Fruit fly (Drosophila melanogaster) whole organism, embryonic: ENCODE measurements around the gene Iyd.

Source experiments
- Antp ChIP-seq: fragments of 200-800 bp; sonication (Bioruptor generic); optimal IDR thresholded peaks from 3 replicates; lab custom pipeline; 2016; ENCODE audit warnings: missing biosample characterization, missing genetic modification characterization
- Atf-2 ChIP-seq: fragments of 200-800 bp; sonication (Bioruptor generic); optimal IDR thresholded peaks from 2 replicates; lab custom pipeline; 2016; ENCODE audit warnings: missing biosample characterization, missing genetic modification characterization
- CG1024 ChIP-seq: fragments of 200-800 bp; sonication (Bioruptor generic); IDR thresholded peaks from 2 replicates; pipeline ENCODE4 v1.3.6; 2022; ENCODE audit warnings: missing biosample characterization, missing genetic modification characterization
- CG11093 ChIP-seq: fragments of 200-800 bp; sonication (Bioruptor generic); IDR thresholded peaks from 3 replicates; pipeline ENCODE4 v1.3.6; 2022; ENCODE audit warnings: missing biosample characterization, missing genetic modification characterization
- CG11398 ChIP-seq: fragments of 200-800 bp; sonication (Bioruptor generic); optimal IDR thresholded peaks from 2 replicates; lab custom pipeline; 2016; ENCODE audit warnings: missing biosample characterization, missing genetic modification characterization
- CG11560 ChIP-seq: fragments of 200-800 bp; sonication (Bioruptor generic); IDR thresholded peaks from 3 replicates; pipeline ENCODE4 v1.3.6; 2022; ENCODE audit warnings: missing biosample characterization, missing genetic modification characterization
- CG11696 ChIP-seq: fragments of 200-800 bp; sonication (Bioruptor generic); IDR thresholded peaks from 2 replicates; pipeline ENCODE4 v1.3.6; 2022; ENCODE audit warnings: missing biosample characterization, missing genetic modification characterization
- CG12769 ChIP-seq: fragments of 200-800 bp; sonication (Bioruptor generic); optimal IDR thresholded peaks from 2 replicates; lab custom pipeline; 2019; ENCODE audit warnings: missing biosample characterization, mild to moderate bottlenecking, missing genetic modification characterization, moderate library complexity
- CG13287 ChIP-seq: fragments of 200-800 bp; sonication (Bioruptor generic); IDR thresholded peaks from 2 replicates; pipeline ENCODE4 v1.3.6; 2022; ENCODE audit warnings: missing biosample characterization, missing genetic modification characterization; ENCODE audit not compliant: partially characterized antibody
- CG16863 ChIP-seq: fragments of 200-800 bp; sonication (Bioruptor generic); optimal IDR thresholded peaks from 3 replicates; lab custom pipeline; 2016; ENCODE audit warnings: missing biosample characterization, missing genetic modification characterization
- CG33557 ChIP-seq: fragments of 200-800 bp; sonication (Bioruptor generic); optimal IDR thresholded peaks from 2 replicates; lab custom pipeline; 2019; ENCODE audit warnings: missing biosample characterization, mild to moderate bottlenecking, missing genetic modification characterization, moderate library complexity
- CG3838 ChIP-seq: fragments of 200-800 bp; sonication (Bioruptor generic); optimal IDR thresholded peaks from 3 replicates; lab custom pipeline; 2016; ENCODE audit warnings: missing biosample characterization, missing genetic modification characterization
- CG3847 ChIP-seq: fragments of 200-800 bp; sonication (Bioruptor generic); IDR thresholded peaks from 2 replicates; pipeline ENCODE4 v1.3.6; 2022; ENCODE audit warnings: missing biosample characterization, missing genetic modification characterization
- CG42726 ChIP-seq: fragments of 200-800 bp; sonication (Bioruptor generic); IDR thresholded peaks from 2 replicates; pipeline ENCODE4 v1.3.6; 2022; ENCODE audit warnings: missing biosample characterization, missing genetic modification characterization; ENCODE audit not compliant: partially characterized antibody
- CG5180 ChIP-seq: fragments of 200-800 bp; sonication (Bioruptor generic); optimal IDR thresholded peaks from 3 replicates; lab custom pipeline; 2017; ENCODE audit warnings: missing biosample characterization, missing genetic modification characterization, mild to moderate bottlenecking, moderate library complexity, missing genetic modification reagents
- CG6254 ChIP-seq: fragments of 200-800 bp; sonication (Bioruptor generic); optimal IDR thresholded peaks from 3 replicates; lab custom pipeline; 2017; ENCODE audit warnings: mild to moderate bottlenecking, missing biosample characterization, missing genetic modification reagents, missing genetic modification characterization
- CG6791 ChIP-seq: fragments of 200-800 bp; sonication (Bioruptor generic); IDR thresholded peaks from 3 replicates; pipeline ENCODE4 v1.3.6; 2022; ENCODE audit warnings: missing biosample characterization, missing genetic modification characterization; ENCODE audit not compliant: partially characterized antibody
- CG6813 ChIP-seq: fragments of 200-800 bp; sonication (Bioruptor generic); optimal IDR thresholded peaks from 2 replicates; lab custom pipeline; 2017; ENCODE audit warnings: missing biosample characterization, missing genetic modification characterization, mild to moderate bottlenecking, moderate library complexity, missing genetic modification reagents
- CG8281 ChIP-seq: fragments of 200-800 bp; sonication (Bioruptor generic); optimal IDR thresholded peaks from 2 replicates; lab custom pipeline; 2018; ENCODE audit warnings: missing biosample characterization, mild to moderate bottlenecking, missing genetic modification characterization, moderate library complexity
- CG9932 ChIP-seq: fragments of 200-800 bp; sonication (Bioruptor generic); IDR thresholded peaks from 2 replicates; pipeline ENCODE4 v1.3.6; 2022; ENCODE audit warnings: missing biosample characterization, missing genetic modification characterization
- Dll ChIP-seq: fragments of 200-800 bp; sonication (Bioruptor generic); IDR thresholded peaks from 4 replicates; pipeline ENCODE4 v1.3.6; 2022; ENCODE audit warnings: missing biosample characterization, missing genetic modification characterization; ENCODE audit not compliant: partially characterized antibody
- Doc2 ChIP-seq: fragments of 200-800 bp; sonication (Bioruptor generic); IDR thresholded peaks from 2 replicates; pipeline ENCODE4 v1.3.6; 2022; ENCODE audit warnings: missing biosample characterization, missing genetic modification characterization
- Dref ChIP-seq: fragments of 200-800 bp; sonication (Bioruptor generic); IDR thresholded peaks from 2 replicates; pipeline ENCODE4 v1.3.6; 2022; ENCODE audit warnings: missing biosample characterization, missing genetic modification characterization
- Gsc ChIP-seq: fragments of 200-800 bp; sonication (Bioruptor generic); IDR thresholded peaks from 2 replicates; pipeline ENCODE4 v1.3.6; 2022; ENCODE audit warnings: missing biosample characterization, missing genetic modification characterization
- Gug ChIP-seq: fragments of 200-800 bp; sonication (Bioruptor generic); IDR thresholded peaks from 4 replicates; pipeline ENCODE4 v1.3.6; 2022; ENCODE audit warnings: missing biosample characterization, missing genetic modification characterization
- Xbp1 ChIP-seq: fragments of 200-800 bp; sonication (Bioruptor generic); optimal IDR thresholded peaks from 3 replicates; lab custom pipeline; 2016; ENCODE audit warnings: missing biosample characterization, mild to moderate bottlenecking, missing genetic modification characterization
- aop ChIP-seq: fragments of 200-800 bp; sonication (Bioruptor generic); IDR thresholded peaks from 2 replicates; pipeline ENCODE4 v1.3.6; 2022; ENCODE audit warnings: missing biosample characterization, missing genetic modification characterization
- ato ChIP-seq: fragments of 200-800 bp; sonication (Bioruptor generic); IDR thresholded peaks from 2 replicates; pipeline ENCODE4 v1.3.6; 2022; ENCODE audit warnings: missing biosample characterization, missing genetic modification characterization; ENCODE audit not compliant: partially characterized antibody
- bcd ChIP-seq: fragments of 200-800 bp; sonication (Bioruptor generic); optimal IDR thresholded peaks from 2 replicates; lab custom pipeline; 2017; ENCODE audit warnings: missing biosample characterization, mild to moderate bottlenecking, missing genetic modification characterization
- fd64A ChIP-seq: fragments of 200-800 bp; sonication (Bioruptor generic); optimal IDR thresholded peaks from 3 replicates; lab custom pipeline; 2018; ENCODE audit warnings: missing biosample characterization, mild to moderate bottlenecking, missing genetic modification characterization
- gem ChIP-seq: fragments of 200-800 bp; sonication (Bioruptor generic); optimal IDR thresholded peaks from 2 replicates; lab custom pipeline; 2019; ENCODE audit warnings: missing biosample characterization, mild to moderate bottlenecking, missing genetic modification characterization, moderate library complexity
- gsb ChIP-seq: fragments of 200-800 bp; sonication (Bioruptor generic); IDR thresholded peaks from 2 replicates; pipeline ENCODE4 v1.3.6; 2022; ENCODE audit warnings: missing biosample characterization, missing genetic modification characterization
- inv ChIP-seq: fragments of 200-800 bp; sonication (Bioruptor generic); IDR thresholded peaks from 2 replicates; pipeline ENCODE4 v1.3.6; 2022; ENCODE audit warnings: missing biosample characterization, missing genetic modification characterization; ENCODE audit not compliant: partially characterized antibody
- lab ChIP-seq: fragments of 200-800 bp; sonication (Bioruptor generic); optimal IDR thresholded peaks from 3 replicates; lab custom pipeline; 2017; ENCODE audit warnings: missing biosample characterization, missing genetic modification characterization, mild to moderate bottlenecking, moderate library complexity, missing genetic modification reagents
- lov ChIP-seq, 2 experiments: fragments of 200-800 bp in 1 of 2; fragments of >200 bp in 1 of 2; sonication (Bioruptor generic) in 1 of 2; IDR thresholded peaks in 1 of 2; optimal IDR thresholded peaks in 1 of 2; 2 replicates in 1 of 2; 3 replicates in 1 of 2; pipeline versions ENCODE4 v1.3.6 to Lab custom; 2017 to 2022; ENCODE audit warnings: missing biosample characterization in 1 of 2, missing genetic modification characterization in 1 of 2
- nom ChIP-seq: fragments of 200-800 bp; sonication (Bioruptor generic); optimal IDR thresholded peaks from 2 replicates; lab custom pipeline; 2017; ENCODE audit warnings: missing biosample characterization, missing genetic modification characterization, mild to moderate bottlenecking, moderate library complexity, missing genetic modification reagents
- pzg ChIP-seq: fragments of 200-800 bp; sonication (Bioruptor generic); optimal IDR thresholded peaks from 3 replicates; lab custom pipeline; 2018; ENCODE audit warnings: missing biosample characterization, mild to moderate bottlenecking, missing genetic modification characterization, moderate library complexity
- salm ChIP-seq: fragments of 200-800 bp; sonication (Bioruptor generic); optimal IDR thresholded peaks from 2 replicates; lab custom pipeline; 2018; ENCODE audit warnings: missing biosample characterization, mild to moderate bottlenecking, missing genetic modification characterization
- sc ChIP-seq, 3 experiments: fragments of >200 bp in 2 of 3; fragments of 200-800 bp in 1 of 3; sonication (Bioruptor generic) in 1 of 3; optimal IDR thresholded peaks; 2 replicates in 2 of 3; 3 replicates in 1 of 3; lab custom pipeline; 2017; ENCODE audit warnings: mild to moderate bottlenecking in 1 of 3, missing biosample characterization in 1 of 3, missing genetic modification characterization in 1 of 3, missing genetic modification reagents in 1 of 3
- scrt ChIP-seq: fragments of 200-800 bp; sonication (Bioruptor generic); optimal IDR thresholded peaks from 2 replicates; lab custom pipeline; 2018; ENCODE audit warnings: missing biosample characterization, mild to moderate bottlenecking, missing genetic modification characterization, moderate library complexity
- sens ChIP-seq: fragments of 200-800 bp; sonication (Bioruptor generic); peaks from one replicate; lab custom pipeline; 2016; ENCODE audit warnings: missing biosample characterization, missing genetic modification characterization
- sens-2 ChIP-seq: fragments of 200-800 bp; sonication (Bioruptor generic); IDR thresholded peaks from 2 replicates; pipeline ENCODE4 v1.3.6; 2022; ENCODE audit warnings: missing biosample characterization, missing genetic modification characterization
- slbo ChIP-seq: fragments of 200-800 bp; sonication (Bioruptor generic); IDR thresholded peaks from 2 replicates; pipeline ENCODE4 v1.3.6; 2022; ENCODE audit warnings: missing biosample characterization, missing genetic modification characterization
- tin ChIP-seq: fragments of 200-800 bp; sonication (Bioruptor generic); optimal IDR thresholded peaks from 3 replicates; lab custom pipeline; 2016; ENCODE audit warnings: missing biosample characterization, missing genetic modification characterization
- tup ChIP-seq: fragments of 200-800 bp; sonication (Bioruptor generic); optimal IDR thresholded peaks from 2 replicates; lab custom pipeline; 2016; ENCODE audit warnings: missing biosample characterization, mild to moderate bottlenecking, missing genetic modification characterization, moderate library complexity
- twi ChIP-seq: fragments of 200-800 bp; optimal IDR thresholded peaks from 2 replicates; lab custom pipeline; 2019; ENCODE audit warnings: missing biosample characterization, mild to moderate bottlenecking, missing genetic modification characterization, moderate library complexity
- zfh1 ChIP-seq: fragments of 200-800 bp; sonication (Bioruptor generic); IDR thresholded peaks from 3 replicates; pipeline ENCODE4 v1.3.6; 2022; ENCODE audit warnings: missing biosample characterization, missing genetic modification characterization
- zfh2 ChIP-seq: fragments of 200-800 bp; sonication (Bioruptor generic); optimal IDR thresholded peaks from 2 replicates; lab custom pipeline; 2016; ENCODE audit warnings: missing biosample characterization, missing genetic modification characterization

Gene Iyd

dm6 chr3L:11093046-11093520, 3.0 kb downstream of the Iyd start, which contains the start of gene JIL-1 (continued):
- peak; percentile 83 for TF ChIP-seq inv
- TF ChIP-seq CG12769 (tag; lab: Kevin White, UChicago): peak; percentile 35
- peak; percentile 61 for TF ChIP-seq tin (GFP tag; lab: Kevin White, UChicago)
- TF ChIP-seq CG11093: peak; percentile 59; the same call in 1 of the 3 replicates
- peak; percentile 87 for TF ChIP-seq CG42726 (GFP tag; lab: Robert Waterston, UW)
- TF ChIP-seq CG13287: peak; percentile 88
- no peak for TF ChIP-seq CG6254 (GFP tag; lab: Kevin White, UChicago)
- TF ChIP-seq Atf-2 (GFP tag; lab: Kevin White, UChicago): no peak
- TF ChIP-seq CG5180: no peak
- no peak for TF ChIP-seq salm (tag; lab: Kevin White, UChicago)
- TF ChIP-seq gsb (GFP tag; lab: Robert Waterston, UW): peak; percentile 28; the same call in 1 of the 2 replicates
- TF ChIP-seq lov (optimal IDR thresholded peaks at IDR 0.05; lab: Kevin White, UChicago): no peak
- peak; percentile 61; the same call in 1 of the 3 replicates for TF ChIP-seq lov (GFP tag; IDR thresholded peaks at IDR 0.05; lab: Robert Waterston, UW)
- no peak for TF ChIP-seq sens-2 (GFP tag; lab: Robert Waterston, UW)
- TF ChIP-seq scrt (GFP tag; lab: Kevin White, UChicago): no peak
- TF ChIP-seq fd64A (GFP tag; lab: Kevin White, UChicago): no peak
- TF ChIP-seq Gsc (GFP tag; lab: Robert Waterston, UW): no peak
- peak; percentile 91 for TF ChIP-seq CG6791
- TF ChIP-seq CG3838 (GFP tag; lab: Kevin White, UChicago): no peak
- TF ChIP-seq CG16863 (GFP tag; lab: Kevin White, UChicago): no peak
- peak; percentile 85; the same call in 2 of the 3 replicates for TF ChIP-seq zfh1 (GFP tag; lab: Robert Waterston, UW)
- TF ChIP-seq nom (GFP tag; lab: Kevin White, UChicago): no peak
- peak; percentile 59 for TF ChIP-seq gem (tag; lab: Kevin White, UChicago)
- TF ChIP-seq CG9932 (GFP tag; lab: Robert Waterston, UW): peak; percentile 95
- 0 out of 2 replicates have a peak, but pooled peaks have one; percentile 39 for TF ChIP-seq aop (GFP tag; lab: Robert Waterston, UW)
- TF ChIP-seq slbo (GFP tag; lab: Robert Waterston, UW): peak; percentile 93
- no peak for TF ChIP-seq CG6813 (GFP tag; lab: Kevin White, UChicago)
- TF ChIP-seq CG3847 (GFP tag; lab: Robert Waterston, UW): peak; percentile 96
- TF ChIP-seq lab (GFP tag; lab: Kevin White, UChicago): peak; percentile 65
- peak; percentile 20; the same call in 1 of the 3 replicates for TF ChIP-seq CG11560 (tag; lab: Robert Waterston, UW)
- TF ChIP-seq CG11398: no peak
- TF ChIP-seq sc (optimal IDR thresholded peaks at IDR 0.05; lab: Kevin White, UChicago): no peak
- no peak for TF ChIP-seq sc (GFP tag; optimal IDR thresholded peaks at IDR 0.05; lab: Kevin White, UChicago)
- TF ChIP-seq Doc2: no peak
- peak; percentile 80 for TF ChIP-seq Gug (GFP tag; lab: Robert Waterston, UW)
- TF ChIP-seq CG8281: no peak
- TF ChIP-seq zfh2: peak; percentile 71
- peak; percentile 28 for TF ChIP-seq CG33557
- TF ChIP-seq Antp (GFP tag; lab: Kevin White, UChicago): peak; percentile 31
- TF ChIP-seq bcd (GFP tag; lab: Kevin White, UChicago): peak; percentile 71
- peak; percentile 85 for TF ChIP-seq Dll (GFP tag; lab: Robert Waterston, UW)
- no peak for TF ChIP-seq twi (tag; lab: Kevin White, UChicago)
- TF ChIP-seq sens (GFP tag; lab: Kevin White, UChicago): peak; percentile 84
- TF ChIP-seq CG11696: no peak
- peak; percentile 84 for TF ChIP-seq Dref (GFP tag; lab: Robert Waterston, UW)
- TF ChIP-seq ato (GFP tag; lab: Robert Waterston, UW): peak; percentile 73
- peak; percentile 3 for TF ChIP-seq tup (GFP tag; lab: Kevin White, UChicago)
- no peak; the same call in 1 of the 2 replicates for TF ChIP-seq CG1024 (GFP tag; lab: Robert Waterston, UW)
- peak; percentile 79 for TF ChIP-seq pzg (GFP tag; lab: Kevin White, UChicago)
- peak; percentile 76 for TF ChIP-seq Xbp1 (GFP tag; lab: Kevin White, UChicago)
